Worm (Caenorhabditis elegans): ENCODE measurements around the gene ncr-2.

DNA sequence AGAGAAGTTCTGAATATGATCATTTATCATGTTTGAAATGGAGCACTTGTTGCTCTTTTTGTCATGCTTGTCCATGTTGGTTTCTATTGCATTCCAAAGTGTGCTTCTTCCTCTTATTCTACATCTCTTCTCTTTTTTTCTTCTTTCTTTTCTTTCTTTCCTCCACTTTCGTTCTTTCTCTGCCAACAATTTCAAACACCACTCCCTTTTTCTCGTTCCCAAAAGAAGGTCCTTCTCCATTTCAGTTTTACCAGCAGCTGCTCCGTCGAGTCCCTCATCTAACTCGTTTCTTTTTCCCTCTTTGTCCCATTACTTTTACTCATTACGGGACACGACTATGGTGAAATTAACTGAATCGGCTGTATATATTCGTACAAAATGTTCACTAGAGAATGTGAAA is 3.2 kb upstream of the ncr-2 start, which contains the start of gene F09G8.5:
- TF ChIP-seq ztf-4 (tag; optimal IDR thresholded peaks at IDR 0.05) (no peak), zag-1 (tag; optimal IDR thresholded peaks at IDR 0.05) (no peak), nhr-10 (tag; optimal IDR thresholded peaks at IDR 0.05) (no peak), elt-3 (tag; optimal IDR thresholded peaks at IDR 0.05) (no peak), nhr-77 (tag; optimal IDR thresholded peaks at IDR 0.05) (no peak), snpc-4 (tag; optimal IDR thresholded peaks at IDR 0.05) (no peak), skn-1 (tag; optimal IDR thresholded peaks at IDR 0.05) (no peak), ama-1 (optimal IDR thresholded peaks at IDR 0.05) (no peak)

Measured in whole organism, L2 larva.